Worm (Caenorhabditis elegans) whole organism, young adult: ENCODE measurements around the gene ckc-1.

Experiments used
- B0019.2 ChIP-seq: fragments of 200-800 bp; sonication (Bioruptor generic); conservative IDR thresholded peaks from 2 replicates; pipeline ENCODE4 v1.3.6; 2022; ENCODE audit warnings: missing genetic modification reagents, missing genetic modification characterization, missing compliant biosample characterization
- B0035.1 ChIP-seq: sonication (generic microtip); optimal IDR thresholded peaks from 2 replicates; lab custom pipeline; 2016; ENCODE audit warnings: missing genetic modification characterization, mild to moderate bottlenecking, missing compliant biosample characterization, missing genotype, missing genetic modification reagents
- B0336.3 ChIP-seq: fragments of 200-800 bp; sonication (Bioruptor generic); IDR thresholded peaks from 2 replicates; pipeline ENCODE4 v1.3.6; 2022; ENCODE audit warnings: missing genetic modification characterization, missing compliant biosample characterization
- F22D6.2 ChIP-seq: sonication (generic microtip); optimal IDR thresholded peaks from 2 replicates; lab custom pipeline; 2016; ENCODE audit warnings: mild to moderate bottlenecking, missing genetic modification characterization, missing compliant biosample characterization
- F33H1.4 ChIP-seq: fragments of 200-800 bp; sonication (Bioruptor generic); IDR thresholded peaks from 2 replicates; pipeline ENCODE4 v1.3.6; 2022; ENCODE audit warnings: missing genetic modification reagents, missing genetic modification characterization, missing compliant biosample characterization
- F52B5.7 ChIP-seq: sonication (generic microtip); optimal IDR thresholded peaks from 2 replicates; lab custom pipeline; 2016; ENCODE audit warnings: mild to moderate bottlenecking, missing genetic modification characterization, missing compliant biosample characterization
- F57A8.1 ChIP-seq: fragments of 200-800 bp; sonication (Bioruptor generic); optimal IDR thresholded peaks from 2 replicates; lab custom pipeline; 2018; ENCODE audit warnings: mild to moderate bottlenecking, missing genetic modification characterization, moderate library complexity, missing compliant biosample characterization
- T07F8.4 ChIP-seq: sonication (generic microtip); optimal IDR thresholded peaks from 2 replicates; lab custom pipeline; 2016; ENCODE audit warnings: mild to moderate bottlenecking, missing genetic modification characterization, moderate library complexity, missing compliant biosample characterization
- T26A5.8 ChIP-seq: sonication (generic microtip); optimal IDR thresholded peaks from 2 replicates; lab custom pipeline; 2016; ENCODE audit warnings: missing genetic modification characterization, missing compliant biosample characterization
- Y53G8AR.9 ChIP-seq: fragments of 200-800 bp; sonication (Bioruptor generic); conservative IDR thresholded peaks from 2 replicates; pipeline ENCODE4 v1.3.6; 2022; ENCODE audit warnings: missing genetic modification reagents, missing genetic modification characterization, missing compliant biosample characterization
- ZK185.1 ChIP-seq: sonication (generic microtip); optimal IDR thresholded peaks from 2 replicates; lab custom pipeline; 2016; ENCODE audit warnings: mild to moderate bottlenecking, missing genetic modification characterization, missing compliant biosample characterization; ENCODE audit not compliant: poor library complexity, severe bottlenecking
- ama-1 ChIP-seq, 3 experiments: fragments of 150-350 bp in 1 of 3; sonication (generic microtip) in 2 of 3; optimal IDR thresholded peaks; 2 replicates each; lab custom pipeline; 2014 to 2018; ENCODE audit warnings: missing biosample characterization in 2 of 3, missing genetic modification characterization in 2 of 3, missing genetic modification reagents in 2 of 3
- atf-7 ChIP-seq: sonication (generic microtip); optimal IDR thresholded peaks from 2 replicates; lab custom pipeline; 2017; ENCODE audit warnings: mild to moderate bottlenecking, missing genetic modification characterization, missing compliant biosample characterization
- athp-1 ChIP-seq: sonication (generic microtip); optimal IDR thresholded peaks from 2 replicates; lab custom pipeline; 2017; ENCODE audit warnings: mild to moderate bottlenecking, missing genetic modification characterization, missing compliant biosample characterization
- cebp-1 ChIP-seq, 2 experiments: fragments of 200-800 bp in 1 of 2; sonication (Bioruptor generic) in 1 of 2; sonication (generic microtip) in 1 of 2; IDR thresholded peaks in 1 of 2; optimal IDR thresholded peaks in 1 of 2; 2 replicates each; pipeline versions ENCODE4 v1.3.6 to Lab custom; 2017 to 2022; ENCODE audit warnings: missing compliant biosample characterization in 2 of 2, missing genetic modification characterization in 2 of 2, mild to moderate bottlenecking in 1 of 2, missing genetic modification reagents in 1 of 2, moderate library complexity in 1 of 2
- ceh-58 ChIP-seq: fragments of 200-800 bp; sonication (Bioruptor generic); IDR thresholded peaks from 2 replicates; pipeline ENCODE4 v1.3.6; 2022; ENCODE audit warnings: missing genetic modification characterization, missing compliant biosample characterization
- ceh-91 ChIP-seq: fragments of 200-800 bp; sonication (Bioruptor generic); IDR thresholded peaks from 2 replicates; pipeline ENCODE4 v1.3.6; 2022; ENCODE audit warnings: missing genetic modification reagents, missing genetic modification characterization, missing compliant biosample characterization
- ets-4 ChIP-seq: fragments of 200-800 bp; sonication (Bioruptor generic); optimal IDR thresholded peaks from 2 replicates; lab custom pipeline; 2018; ENCODE audit warnings: mild to moderate bottlenecking, missing genetic modification characterization, missing compliant biosample characterization
- him-1 ChIP-seq: sonication (generic microtip); optimal IDR thresholded peaks from 2 replicates; lab custom pipeline; 2016; ENCODE audit warnings: missing genotype, missing genetic modification reagents, missing genetic modification characterization, missing compliant biosample characterization
- let-526 ChIP-seq: fragments of 200-800 bp; sonication (Bioruptor generic); IDR thresholded peaks from 2 replicates; pipeline ENCODE4 v1.3.6; 2022; ENCODE audit warnings: missing genetic modification reagents, missing genetic modification characterization, missing compliant biosample characterization
- let-607 ChIP-seq, 2 experiments: fragments of 200-800 bp in 1 of 2; sonication (Bioruptor generic) in 1 of 2; sonication (generic microtip) in 1 of 2; optimal IDR thresholded peaks; 2 replicates each; lab custom pipeline; 2016 to 2018; ENCODE audit warnings: mild to moderate bottlenecking in 2 of 2, missing compliant biosample characterization in 2 of 2, missing genetic modification characterization in 2 of 2, moderate library complexity in 2 of 2, missing genotype in 1 of 2
- lin-26 ChIP-seq: fragments of 200-800 bp; sonication (Bioruptor generic); IDR thresholded peaks from 2 replicates; pipeline ENCODE4 v1.3.6; 2022; ENCODE audit warnings: missing genetic modification reagents, missing genetic modification characterization, missing compliant biosample characterization
- lir-1 ChIP-seq: fragments of 200-800 bp; sonication (Bioruptor generic); conservative IDR thresholded peaks from 2 replicates; pipeline ENCODE4 v1.3.6; 2022; ENCODE audit warnings: missing genetic modification reagents, missing genetic modification characterization, missing compliant biosample characterization
- mcd-1 ChIP-seq: fragments of 200-800 bp; sonication (Bioruptor generic); IDR thresholded peaks from 2 replicates; pipeline ENCODE4 v1.3.6; 2022; ENCODE audit warnings: missing genetic modification reagents, missing genetic modification characterization, missing compliant biosample characterization
- nhr-120 ChIP-seq: fragments of 200-800 bp; sonication (Bioruptor generic); IDR thresholded peaks from 2 replicates; pipeline ENCODE4 v1.3.6; 2022; ENCODE audit warnings: missing genetic modification characterization, missing compliant biosample characterization
- nhr-80 ChIP-seq: sonication (generic microtip); optimal IDR thresholded peaks from 2 replicates; lab custom pipeline; 2016; ENCODE audit warnings: missing genetic modification characterization, missing compliant biosample characterization
- pha-4 ChIP-seq: fragments of 150-350 bp; sonication (generic microtip); optimal IDR thresholded peaks from 2 replicates; lab custom pipeline; 2014; ENCODE audit warnings: missing biosample characterization, missing genetic modification reagents, missing genetic modification characterization
- rcor-1 ChIP-seq: fragments of 200-800 bp; sonication (Bioruptor generic); IDR thresholded peaks from 2 replicates; pipeline ENCODE4 v1.3.6; 2022; ENCODE audit warnings: missing genetic modification reagents, missing genetic modification characterization, missing compliant biosample characterization
- snpc-1.3 ChIP-seq: sonication (generic microtip); optimal IDR thresholded peaks from 2 replicates; lab custom pipeline; 2017; ENCODE audit warnings: missing genetic modification characterization, mild to moderate bottlenecking, missing compliant biosample characterization, antibody characterized with exemption, moderate library complexity, missing genotype, missing genetic modification reagents; ENCODE audit not compliant: insufficient read depth
- somi-1 ChIP-seq: fragments of 200-800 bp; sonication (Bioruptor generic); optimal IDR thresholded peaks from 2 replicates; lab custom pipeline; 2018; ENCODE audit warnings: mild to moderate bottlenecking, missing genetic modification characterization, missing compliant biosample characterization
- zim-3 ChIP-seq: sonication (generic microtip); optimal IDR thresholded peaks from 2 replicates; lab custom pipeline; 2017; ENCODE audit warnings: mild to moderate bottlenecking, missing genetic modification characterization, moderate library complexity, missing compliant biosample characterization
- ztf-18 ChIP-seq: sonication (generic microtip); optimal IDR thresholded peaks from 2 replicates; lab custom pipeline; 2016; ENCODE audit warnings: missing genotype, mild to moderate bottlenecking, missing genetic modification characterization, missing compliant biosample characterization
- ztf-22 ChIP-seq: fragments of 200-800 bp; sonication (Bioruptor generic); optimal IDR thresholded peaks from 2 replicates; lab custom pipeline; 2018; ENCODE audit warnings: mild to moderate bottlenecking, missing genetic modification characterization, moderate library complexity, missing compliant biosample characterization

ckc-1 gene

ce11 chrX:3566856-3567255, 9.6 kb upstream of the ckc-1 start (continued):
- TF ChIP-seq B0336.3 (GFP tag; lab: Robert Waterston, UW): peak; percentile 42; the same call in 1 of the 2 replicates
- TF ChIP-seq ztf-18 (tag; lab: Kevin White, UChicago): no peak
- TF ChIP-seq T26A5.8: no peak
- TF ChIP-seq him-1 (tag; lab: Kevin White, UChicago): no peak
- no peak for TF ChIP-seq F52B5.7
- TF ChIP-seq pha-4: no peak
- TF ChIP-seq ama-1 (optimal IDR thresholded peaks at IDR 0.05; lab: Kevin White, UChicago): no peak
- TF ChIP-seq ama-1 (GFP tag; optimal IDR thresholded peaks at IDR 0.05; lab: Kevin White, UChicago): no peak
- no peak for TF ChIP-seq cebp-1 (GFP tag; IDR thresholded peaks at IDR 0.05; lab: Robert Waterston, UW)
- no peak for TF ChIP-seq cebp-1 (tag; optimal IDR thresholded peaks at IDR 0.05; lab: Kevin White, UChicago)
- peak; percentile 91 for TF ChIP-seq Y53G8AR.9
- no peak for TF ChIP-seq B0035.1 (tag; lab: Kevin White, UChicago)
- no peak for TF ChIP-seq F33H1.4 (GFP tag; lab: Robert Waterston, UW)
- no peak for TF ChIP-seq athp-1 (tag; lab: Kevin White, UChicago)
- no peak for TF ChIP-seq zim-3 (tag; lab: Kevin White, UChicago)
- no peak for TF ChIP-seq F22D6.2 (tag; lab: Kevin White, UChicago)
- TF ChIP-seq somi-1 (GFP tag; lab: Kevin White, UChicago): no peak
- TF ChIP-seq nhr-120: no peak
- TF ChIP-seq B0019.2 (GFP tag; lab: Robert Waterston, UW): no peak
- TF ChIP-seq let-526 (GFP tag; lab: Robert Waterston, UW): no peak

- peak; percentile 69 for TF ChIP-seq nhr-80 (tag; lab: Kevin White, UChicago)
- peak; percentile 67 to 70 for TF ChIP-seq let-607 (tag; optimal IDR thresholded peaks at IDR 0.05; lab: Kevin White, UChicago)
- peak; percentile 32 for TF ChIP-seq ztf-22 (GFP tag; lab: Kevin White, UChicago)
- no peak for TF ChIP-seq F57A8.1 (GFP tag; lab: Kevin White, UChicago)
- no peak for TF ChIP-seq ZK185.1 (tag; lab: Kevin White, UChicago)
- TF ChIP-seq atf-7 (tag; lab: Kevin White, UChicago): peak; percentile 13
These were observed 3.9 kb upstream of the ckc-1 start, which contains the start of gene vit-3 for ce11 chrX:3572490-3572889. Gene vit-3, minus strand, starts transcription at chrX:3572549.

DNA sequence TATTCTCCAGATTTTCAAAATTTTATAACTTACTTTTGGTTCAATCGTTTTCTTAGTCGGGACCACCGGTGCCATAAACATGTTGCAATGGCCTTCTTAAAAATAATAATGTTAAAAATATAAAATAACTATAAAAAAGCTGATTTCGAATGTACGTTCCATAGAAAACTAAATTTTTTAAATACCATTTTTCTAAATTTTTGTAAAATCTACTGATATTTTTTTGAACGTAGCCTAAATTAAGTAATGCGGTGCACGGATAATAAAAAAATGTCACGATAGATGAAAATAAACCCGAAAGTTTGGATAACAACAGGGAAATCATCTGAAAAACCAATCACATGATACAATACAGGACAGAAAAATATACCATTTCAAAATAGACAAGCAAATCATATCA, 2.9 kb upstream of the ckc-1 start, which contains the start of gene T27A10.5:
Gene T27A10.5 (minus strand): TSS at position 101 of the 400 bp plus-strand sequence.
- TF ChIP-seq lir-1: no peak
- no peak for TF ChIP-seq ets-4 (GFP tag; lab: Kevin White, UChicago)
- TF ChIP-seq ZK185.1 (tag; lab: Kevin White, UChicago): no peak
- no peak for TF ChIP-seq lin-26
- no peak for TF ChIP-seq mcd-1 (GFP tag; lab: Robert Waterston, UW)
- TF ChIP-seq ceh-91 (GFP tag; lab: Robert Waterston, UW): no peak
- no peak for TF ChIP-seq snpc-1.3 (tag; lab: Kevin White, UChicago)
- no peak for TF ChIP-seq rcor-1 (GFP tag; lab: Robert Waterston, UW)

- TF ChIP-seq ceh-58 (GFP tag; lab: Robert Waterston, UW) (no peak), T07F8.4 (tag; lab: Kevin White, UChicago) (no peak), zim-3 (tag; lab: Kevin White, UChicago) (no peak), rcor-1 (GFP tag; lab: Robert Waterston, UW) (no peak)
These were observed 5.4 kb downstream of the ckc-1 start for ce11 chrX:3581813-3582212.
